Fruit fly (Drosophila melanogaster) S2 (cell line): ENCODE measurements around the gene CG13813.

Experiments
- CG8478 ChIP-seq: fragments of >200 bp; optimal IDR thresholded peaks from 2 replicates; lab custom pipeline; 2018
- CTCF ChIP-seq, 2 experiments: fragments of >200 bp; optimal IDR thresholded peaks; 2 replicates each; lab custom pipeline; 2018

- TF ChIP-seq CTCF (optimal IDR thresholded peaks at IDR 0.05; lab: Kevin White, UChicago) (no peak), CG8478 (no peak)
Observed at dm6 chr3L:20226153-20226552, 5.3 kb upstream of the CG13813 start.
